Worm (Caenorhabditis elegans): ENCODE data around the gene glp-1.

Gene glp-1

ce11 chrIII:9114649-9115048 lies 22.6 kb downstream of the glp-1 start, which contains the start of gene ZK512.1:
Gene ZK512.1, plus strand, starts transcription at chrIII:9114949.
- TF ChIP-seq unc-62 (GFP tag; optimal IDR thresholded peaks at IDR 0.05), result no peak

ce11 chrIII:9115745-9116144 lies 23.7 kb downstream of the glp-1 start:
- no peak for TF ChIP-seq unc-62 (GFP tag; optimal IDR thresholded peaks at IDR 0.05)

- TF ChIP-seq unc-62 (GFP tag; optimal IDR thresholded peaks at IDR 0.05), result no peak
Observed at ce11 chrIII:9118314-9118850, 26.3 kb downstream of the glp-1 start, which contains the start of gene grl-11. Gene grl-11, minus strand, starts transcription at chrIII:9118364.

ce11 chrIII:9118921-9119606 lies 27.0 kb downstream of the glp-1 start, which contains the start of gene ced-11:
Gene ced-11, plus strand, starts transcription at chrIII:9119556.
- TF ChIP-seq unc-62 (GFP tag; optimal IDR thresholded peaks at IDR 0.05), result no peak

- TF ChIP-seq unc-62 (GFP tag; optimal IDR thresholded peaks at IDR 0.05), result no peak
Observed at ce11 chrIII:9125789-9126304, 33.8 kb downstream of the glp-1 start, which contains the start of gene sec-16A.1. Gene sec-16A.1, plus strand, starts transcription at chrIII:9125839.

ce11 chrIII:9130588-9130987 lies 38.5 kb downstream of the glp-1 start, which contains the start of gene ZK512.10:
Gene ZK512.10, plus strand, starts transcription at chrIII:9130888.
- no peak for TF ChIP-seq unc-62 (GFP tag; optimal IDR thresholded peaks at IDR 0.05)

- no peak for TF ChIP-seq unc-62 (GFP tag; optimal IDR thresholded peaks at IDR 0.05)
Observed at ce11 chrIII:9136587-9136986, 44.5 kb downstream of the glp-1 start, which contains the start of gene eat-4. Gene eat-4, plus strand, starts transcription at chrIII:9136887.

ce11 chrIII:9138601-9139000 lies 46.6 kb downstream of the glp-1 start, which contains the start of gene ZK512.7:
Gene ZK512.7, minus strand, starts transcription at chrIII:9138701.
- no peak for TF ChIP-seq unc-62 (GFP tag; optimal IDR thresholded peaks at IDR 0.05)

- TF ChIP-seq unc-62 (GFP tag; optimal IDR thresholded peaks at IDR 0.05), result no peak
Observed at ce11 chrIII:9143911-9144310, 51.9 kb downstream of the glp-1 start, which contains the start of gene ZK512.11. Gene ZK512.11, plus strand, starts transcription at chrIII:9144211.

ce11 chrIII:9144744-9145390 lies 52.8 kb downstream of the glp-1 start, which contains the start of the genes ZK512.2 and ZK512.4:
Gene ZK512.2, minus strand, starts transcription at chrIII:9144794.
Gene ZK512.4, plus strand, starts transcription at chrIII:9145340.
- no peak for TF ChIP-seq unc-62 (GFP tag; optimal IDR thresholded peaks at IDR 0.05)

ce11 chrIII:9145765-9146164 lies 53.7 kb downstream of the glp-1 start, which contains the start of gene ZK512.8:
Gene ZK512.8, plus strand, starts transcription at chrIII:9146065.
- TF ChIP-seq unc-62 (GFP tag; optimal IDR thresholded peaks at IDR 0.05), result no peak

- TF ChIP-seq unc-62 (GFP tag; optimal IDR thresholded peaks at IDR 0.05), result no peak
Observed at ce11 chrIII:9149132-9149531, 57.1 kb downstream of the glp-1 start.

Measured in whole organism, dauer.